Fruit fly (Drosophila melanogaster) Kc167 (cell line): ENCODE measurements around the gene mtm.

Experiments used
- Myc ChIP-seq: fragments of >200 bp; optimal IDR thresholded peaks from 2 replicates; lab custom pipeline; 2017; ENCODE audit warnings: missing external identifiers
- Sin3A ChIP-seq: fragments of >200 bp; optimal IDR thresholded peaks from 2 replicates; lab custom pipeline; 2018; ENCODE audit warnings: missing external identifiers
- h ChIP-seq: fragments of >200 bp; optimal IDR thresholded peaks from 3 replicates; lab custom pipeline; 2018; ENCODE audit warnings: missing external identifiers
- insv ChIP-seq: fragments of >200 bp; optimal IDR thresholded peaks from 3 replicates; lab custom pipeline; 2018; ENCODE audit warnings: missing external identifiers
- psq ChIP-seq: fragments of >200 bp; optimal IDR thresholded peaks from 2 replicates; lab custom pipeline; 2017; ENCODE audit warnings: missing external identifiers
- ttk ChIP-seq: sonication (Bioruptor generic); optimal IDR thresholded peaks from 2 replicates; lab custom pipeline; 2017; ENCODE audit warnings: missing external identifiers

DNA sequence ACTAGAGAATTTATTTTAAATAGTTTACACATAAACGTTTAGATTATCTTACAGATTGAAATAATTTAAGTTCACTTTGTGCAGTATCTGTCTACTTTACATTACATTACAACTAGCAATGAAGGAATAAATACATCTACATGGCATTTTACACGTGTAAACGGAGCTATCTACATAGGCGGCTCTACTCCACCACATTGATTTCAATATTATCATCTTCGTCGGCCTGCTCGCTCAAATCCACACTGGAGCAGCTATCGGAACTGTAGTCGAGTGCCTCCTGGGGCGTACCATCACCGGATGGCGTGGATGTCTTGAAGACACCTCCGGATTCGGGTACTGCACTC lies 23.8 kb downstream of the mtm start:
- no peak for TF ChIP-seq psq (lab: Kevin White, UChicago)
- no peak for TF ChIP-seq Myc (lab: Kevin White, UChicago)
- TF ChIP-seq ttk (lab: Kevin White, UChicago) = no peak
- TF ChIP-seq h = no peak
- no peak for TF ChIP-seq Sin3A
- TF ChIP-seq insv (lab: Kevin White, UChicago) = no peak
